Worm (Caenorhabditis elegans) whole organism, L4 larva: ENCODE data around the gene pals-16.

Experiments
- F44E2.7 ChIP-seq: fragments of 200-800 bp; sonication (Bioruptor generic); IDR thresholded peaks from 2 replicates; pipeline ENCODE4 v2.1.2; 2022; ENCODE audit warnings: missing genetic modification characterization, missing compliant biosample characterization
- T20F7.1 ChIP-seq: fragments of 200-800 bp; sonication (Bioruptor generic); optimal IDR thresholded peaks from 2 replicates; lab custom pipeline; 2018; ENCODE audit warnings: mild to moderate bottlenecking, missing genetic modification characterization, missing compliant biosample characterization
- Y48G9A.11 ChIP-seq: fragments of 200-800 bp; sonication (Bioruptor generic); IDR thresholded peaks from 2 replicates; pipeline ENCODE4 v1.3.6; 2022; ENCODE audit warnings: missing genetic modification reagents, missing genetic modification characterization, missing compliant biosample characterization
- Y75B8A.6 ChIP-seq: fragments of 200-800 bp; sonication (Bioruptor generic); IDR thresholded peaks from 2 replicates; pipeline ENCODE4 v1.3.6; 2022; ENCODE audit warnings: missing genetic modification reagents, missing genetic modification characterization, missing compliant biosample characterization
- ceh-44 ChIP-seq: fragments of 200-800 bp; sonication (Bioruptor generic); IDR thresholded peaks from 2 replicates; pipeline ENCODE4 v1.3.6; 2022; ENCODE audit warnings: missing genetic modification reagents, missing genetic modification characterization, missing compliant biosample characterization
- daf-16 ChIP-seq, 3 experiments: sonication (generic microtip); optimal IDR thresholded peaks; 2 replicates each; lab custom pipeline; 2016 to 2017; ENCODE audit warnings: missing genetic modification characterization in 3 of 3, missing genetic modification reagents in 3 of 3, mild to moderate bottlenecking in 2 of 3, missing compliant biosample characterization in 2 of 3, missing biosample characterization in 1 of 3, moderate library complexity in 1 of 3
- dmd-6 ChIP-seq: fragments of 200-800 bp; sonication (Bioruptor generic); IDR thresholded peaks from 2 replicates; pipeline ENCODE4 v1.3.6; 2022; ENCODE audit warnings: missing genetic modification reagents, missing genetic modification characterization, missing compliant biosample characterization
- dmd-9 ChIP-seq: fragments of 200-800 bp; sonication (Bioruptor generic); IDR thresholded peaks from 2 replicates; pipeline ENCODE4 v1.3.6; 2022; ENCODE audit warnings: missing genetic modification reagents, missing genetic modification characterization, missing compliant biosample characterization
- dve-1 ChIP-seq: sonication (generic microtip); optimal IDR thresholded peaks from 2 replicates; lab custom pipeline; 2017; ENCODE audit warnings: antibody characterized with exemption, mild to moderate bottlenecking, missing genetic modification characterization, missing compliant biosample characterization; ENCODE audit not compliant: insufficient read depth
- egl-27 ChIP-seq: sonication (generic microtip); optimal IDR thresholded peaks from 3 replicates; lab custom pipeline; 2017; ENCODE audit warnings: missing biosample characterization, missing genetic modification reagents, missing genetic modification characterization
- hif-1 ChIP-seq, 2 experiments: sonication (generic microtip); optimal IDR thresholded peaks; 2 replicates each; lab custom pipeline; 2016 to 2017; ENCODE audit warnings: missing compliant biosample characterization in 2 of 2, missing genetic modification characterization in 2 of 2, missing genetic modification reagents in 2 of 2, missing genotype in 2 of 2, mild to moderate bottlenecking in 1 of 2
- hlh-11 ChIP-seq: fragments of 200-800 bp; sonication (Bioruptor generic); optimal IDR thresholded peaks from 2 replicates; lab custom pipeline; 2018; ENCODE audit warnings: mild to moderate bottlenecking, missing genetic modification characterization, missing compliant biosample characterization
- hlh-30 ChIP-seq: sonication (generic microtip); optimal IDR thresholded peaks from 2 replicates; lab custom pipeline; 2017; ENCODE audit warnings: antibody characterized with exemption, mild to moderate bottlenecking, missing genetic modification characterization, missing compliant biosample characterization; ENCODE audit not compliant: insufficient read depth
- lim-7 ChIP-seq: fragments of 200-800 bp; sonication (Bioruptor generic); IDR thresholded peaks from 2 replicates; pipeline ENCODE4 v1.3.6; 2022; ENCODE audit warnings: missing genetic modification characterization, missing compliant biosample characterization
- lin-13 ChIP-seq: fragments of 150-350 bp; optimal IDR thresholded peaks from 2 replicates; lab custom pipeline; 2014; ENCODE audit warnings: missing biosample characterization, missing genetic modification reagents, missing genetic modification characterization
- lin-15B ChIP-seq: fragments of 150-350 bp; sonication (generic microtip); optimal IDR thresholded peaks from 3 replicates; lab custom pipeline; 2014; ENCODE audit warnings: missing biosample characterization, missing genetic modification characterization
- lir-3 ChIP-seq: sonication (generic microtip); optimal IDR thresholded peaks from 2 replicates; lab custom pipeline; 2016; ENCODE audit warnings: mild to moderate bottlenecking, missing genetic modification characterization, missing compliant biosample characterization
- madf-9 ChIP-seq: fragments of 200-800 bp; sonication (Bioruptor generic); conservative IDR thresholded peaks from 2 replicates; pipeline ENCODE4 v1.3.6; 2022; ENCODE audit warnings: missing genetic modification reagents, missing genetic modification characterization, missing compliant biosample characterization
- mdl-1 ChIP-seq, 2 experiments: fragments of 150-350 bp in 1 of 2; sonication (generic microtip) in 1 of 2; optimal IDR thresholded peaks; 2 replicates each; lab custom pipeline; 2014 to 2017; ENCODE audit warnings: missing biosample characterization in 2 of 2, missing genetic modification characterization in 2 of 2
- mep-1 ChIP-seq: fragments of 150-350 bp; sonication (generic microtip); optimal IDR thresholded peaks from 3 replicates; lab custom pipeline; 2014; ENCODE audit warnings: missing biosample characterization, missing genetic modification characterization
- mes-2 ChIP-seq: sonication (generic microtip); optimal IDR thresholded peaks from 2 replicates; lab custom pipeline; 2016; ENCODE audit warnings: missing genotype, mild to moderate bottlenecking, missing genetic modification characterization, missing compliant biosample characterization; ENCODE audit not compliant: poor library complexity, severe bottlenecking
- nhr-11 ChIP-seq: fragments of 150-350 bp; optimal IDR thresholded peaks from 2 replicates; lab custom pipeline; 2014; ENCODE audit warnings: missing biosample characterization, missing genetic modification characterization
- nhr-28 ChIP-seq: fragments of 150-350 bp; optimal IDR thresholded peaks from 2 replicates; lab custom pipeline; 2014; ENCODE audit warnings: missing biosample characterization, missing genetic modification characterization
- nhr-76 ChIP-seq: fragments of 150-350 bp; optimal IDR thresholded peaks from 2 replicates; lab custom pipeline; 2014; ENCODE audit warnings: missing biosample characterization, missing genetic modification characterization
- nhr-77 ChIP-seq: fragments of 150-350 bp; optimal IDR thresholded peaks from 2 replicates; lab custom pipeline; 2014; ENCODE audit warnings: missing biosample characterization, missing genetic modification characterization
- pha-4 ChIP-seq, 2 experiments: fragments of 150-350 bp in 1 of 2; fragments of 200-800 bp in 1 of 2; sonication (Bioruptor generic) in 1 of 2; IDR thresholded peaks in 1 of 2; optimal IDR thresholded peaks in 1 of 2; 2 replicates each; pipeline versions ENCODE4 v1.3.6 to Lab custom; 2014 to 2022; ENCODE audit warnings: missing genetic modification characterization in 2 of 2, missing genetic modification reagents in 2 of 2, missing biosample characterization in 1 of 2, missing compliant biosample characterization in 1 of 2
- php-3 ChIP-seq: fragments of 200-800 bp; sonication (Bioruptor generic); IDR thresholded peaks from 2 replicates; pipeline ENCODE4 v1.3.6; 2022; ENCODE audit warnings: missing genetic modification reagents, missing genetic modification characterization, missing compliant biosample characterization
- pqm-1 ChIP-seq: sonication (generic microtip); optimal IDR thresholded peaks from 2 replicates; lab custom pipeline; 2017; ENCODE audit warnings: missing biosample characterization, missing genetic modification characterization
- rbr-2 ChIP-seq: sonication (generic microtip); optimal IDR thresholded peaks from 2 replicates; lab custom pipeline; 2016; ENCODE audit warnings: missing genotype, missing genetic modification characterization, missing compliant biosample characterization
- saeg-2 ChIP-seq: fragments of 200-800 bp; sonication (Bioruptor generic); IDR thresholded peaks from 2 replicates; pipeline ENCODE4 v1.3.6; 2022; ENCODE audit warnings: missing genetic modification reagents, missing genetic modification characterization, missing compliant biosample characterization
- sdz-12 ChIP-seq: fragments of 200-800 bp; sonication (Bioruptor generic); optimal IDR thresholded peaks from 2 replicates; lab custom pipeline; 2018; ENCODE audit warnings: mild to moderate bottlenecking, missing genetic modification characterization, missing compliant biosample characterization
- skn-1 ChIP-seq: fragments of 150-350 bp; optimal IDR thresholded peaks from 2 replicates; lab custom pipeline; 2014; ENCODE audit warnings: missing biosample characterization, missing genetic modification characterization
- snpc-1.2 ChIP-seq: fragments of 200-800 bp; sonication (Bioruptor generic); IDR thresholded peaks from 2 replicates; pipeline ENCODE4 v1.3.6; 2022; ENCODE audit warnings: missing genetic modification reagents, missing genetic modification characterization, missing compliant biosample characterization
- unc-62 ChIP-seq, 3 experiments: fragments of 150-350 bp in 1 of 3; sonication (generic microtip); optimal IDR thresholded peaks in 2 of 3; peaks in 1 of 3; 1 replicate in 1 of 3; 2 replicates in 2 of 3; lab custom pipeline; 2014 to 2017; ENCODE audit warnings: missing biosample characterization in 3 of 3, missing genetic modification characterization in 3 of 3, missing genetic modification reagents in 3 of 3, missing genotype in 1 of 3
- zag-1 ChIP-seq: fragments of 150-350 bp; optimal IDR thresholded peaks from 2 replicates; lab custom pipeline; 2014; ENCODE audit warnings: missing biosample characterization, missing genetic modification characterization
- zfp-2 ChIP-seq: sonication (generic microtip); optimal IDR thresholded peaks from 2 replicates; lab custom pipeline; 2016; ENCODE audit warnings: mild to moderate bottlenecking, missing genetic modification characterization, missing compliant biosample characterization

pals-16 gene

ce11 chrIII:1392763-1393162 is 7.0 kb upstream of the pals-16 start (continued):
- no peak for TF ChIP-seq zag-1

- peak; percentile 39; the same call in 1 of the 2 replicates for TF ChIP-seq dmd-6 (GFP tag; lab: Robert Waterston, UW)
- TF ChIP-seq daf-16 (GFP tag; optimal IDR thresholded peaks at IDR 0.05; lab: Kevin White, UChicago), result no peak
- peak; percentile 28 for TF ChIP-seq daf-16 (tag; optimal IDR thresholded peaks at IDR 0.05; lab: Kevin White, UChicago)
- TF ChIP-seq nhr-28 (tag; lab: Kevin White, UChicago), result peak; percentile 17
- peak; percentile 19 for TF ChIP-seq hlh-11 (tag; lab: Kevin White, UChicago)
- peak; percentile 64 for TF ChIP-seq pqm-1
- TF ChIP-seq sdz-12 (GFP tag; lab: Kevin White, UChicago), result no peak
- TF ChIP-seq dmd-9 (GFP tag; lab: Robert Waterston, UW), result no peak
These were observed 4.4 kb upstream of the pals-16 start for ce11 chrIII:1395355-1395754.

- TF ChIP-seq snpc-1.2 (GFP tag; lab: Robert Waterston, UW) (no peak), pqm-1 (peak; percentile 86), nhr-28 (tag; lab: Kevin White, UChicago) (peak; percentile 64), dmd-6 (GFP tag; lab: Robert Waterston, UW) (peak; percentile 48), T20F7.1 (GFP tag; lab: Kevin White, UChicago) (peak; percentile 22), nhr-11 (tag; lab: Kevin White, UChicago) (no peak), daf-16 (GFP tag; optimal IDR thresholded peaks at IDR 0.05; lab: Kevin White, UChicago) (no peak), daf-16 (tag; optimal IDR thresholded peaks at IDR 0.05; lab: Kevin White, UChicago) (peak; percentile 61)
These were observed 1.6 kb upstream of the pals-16 start for ce11 chrIII:1398183-1398582.

ce11 chrIII:1401497-1401990 is 1.8 kb downstream of the pals-16 start, which contains the start of gene pals-19:
Gene pals-19 (plus strand): TSS chrIII:1401940.
- TF ChIP-seq mdl-1 (tag; optimal IDR thresholded peaks at IDR 0.05; lab: Kevin White, UChicago) (peak in 1 of 2 experiments; percentile 34), hlh-30 (peak; percentile 14), hlh-11 (tag; lab: Kevin White, UChicago) (peak; percentile 17), dmd-6 (GFP tag; lab: Robert Waterston, UW) (peak; percentile 47; the same call in 1 of the 2 replicates), zfp-2 (no peak), nhr-77 (tag; lab: Kevin White, UChicago) (peak; percentile 58), mep-1 (tag; lab: Kevin White, UChicago) (peak; percentile 15), skn-1 (tag; lab: Kevin White, UChicago) (no peak), dve-1 (tag; lab: Kevin White, UChicago) (peak; percentile 30), lim-7 (GFP tag; lab: Robert Waterston, UW) (no peak), pqm-1 (peak; percentile 97), ceh-44 (GFP tag; lab: Robert Waterston, UW) (no peak), php-3 (0 out of 2 replicates have a peak, but pooled peaks have one; percentile 26), nhr-28 (tag; lab: Kevin White, UChicago) (peak; percentile 85), daf-16 (GFP tag; optimal IDR thresholded peaks at IDR 0.05; lab: Kevin White, UChicago) (no peak), daf-16 (tag; optimal IDR thresholded peaks at IDR 0.05; lab: Kevin White, UChicago) (peak; percentile 54)

- TF ChIP-seq pha-4 (GFP tag; IDR thresholded peaks at IDR 0.05; lab: Robert Waterston, UW) (no peak), pha-4 (tag; optimal IDR thresholded peaks at IDR 0.05; lab: Kevin White, UChicago) (no peak), hif-1 (tag; optimal IDR thresholded peaks at IDR 0.05; lab: Kevin White, UChicago) (no peak), Y48G9A.11 (GFP tag; lab: Robert Waterston, UW) (no peak), nhr-76 (tag; lab: Kevin White, UChicago) (no peak), lin-13 (GFP tag; lab: Kevin White, UChicago) (no peak), saeg-2 (no peak), rbr-2 (tag; lab: Kevin White, UChicago) (no peak), mes-2 (tag; lab: Kevin White, UChicago) (no peak), egl-27 (tag; lab: Kevin White, UChicago) (no peak), F44E2.7 (GFP tag; lab: Robert Waterston, UW) (no peak), unc-62 (GFP tag; optimal IDR thresholded peaks at IDR 0.05 in 1 of 2; lab: Kevin White, UChicago) (no peak), unc-62 (tag; optimal IDR thresholded peaks at IDR 0.05; lab: Kevin White, UChicago) (no peak), lir-3 (no peak), lin-15B (tag; lab: Kevin White, UChicago) (no peak), Y75B8A.6 (no peak), madf-9 (GFP tag; lab: Robert Waterston, UW) (no peak)
These were observed 3.3 kb downstream of the pals-16 start, which contains the start of gene pals-18 for ce11 chrIII:1403108-1403507. Gene pals-18 (plus strand): TSS chrIII:1403408.
